Fruit fly (Drosophila melanogaster): ENCODE data around the gene RpS3A.

Gene RpS3A

dm6 chr4:92000-92399 is 25.0 kb upstream of the RpS3A start:
- TF ChIP-seq Hr83 (GFP tag; optimal IDR thresholded peaks at IDR 0.05; ENCODE audit: poor library complexity, severe bottlenecking) = no peak
- TF ChIP-seq Myc (optimal IDR thresholded peaks at IDR 0.05) = no peak
- TF ChIP-seq jim (GFP tag; optimal IDR thresholded peaks at IDR 0.05) = no peak
- no peak for TF ChIP-seq Dif (GFP tag; optimal IDR thresholded peaks at IDR 0.05; ENCODE audit: partially characterized antibody)
- no peak for TF ChIP-seq Vsx2 (GFP tag; optimal IDR thresholded peaks at IDR 0.05; ENCODE audit: partially characterized antibody)
- TF ChIP-seq Rel (GFP tag; optimal IDR thresholded peaks at IDR 0.05) = no peak
- no peak for TF ChIP-seq Rel (tag; optimal IDR thresholded peaks at IDR 0.05)
- TF ChIP-seq ey (GFP tag; optimal IDR thresholded peaks at IDR 0.05) = no peak
- no peak for TF ChIP-seq N (GFP tag; optimal IDR thresholded peaks at IDR 0.05)
- TF ChIP-seq Hnf4 (GFP tag; optimal IDR thresholded peaks at IDR 0.05) = no peak
- TF ChIP-seq sage (GFP tag; optimal IDR thresholded peaks at IDR 0.05) = no peak
- no peak for TF ChIP-seq fru (GFP tag; optimal IDR thresholded peaks at IDR 0.05)
- no peak for TF ChIP-seq CG32264 (GFP tag; optimal IDR thresholded peaks at IDR 0.05)
- no peak for TF ChIP-seq dl (GFP tag; optimal IDR thresholded peaks at IDR 0.05; ENCODE audit: insufficient read depth in 1 of 2, partially characterized antibody in 2 of 2)
- no peak for TF ChIP-seq brk (GFP tag; optimal IDR thresholded peaks at IDR 0.05)

dm6 chr4:89709-90108 is 22.7 kb upstream of the RpS3A start:
- TF ChIP-seq CG9705 (GFP tag; optimal IDR thresholded peaks at IDR 0.05) = no peak
- TF ChIP-seq fru (GFP tag; optimal IDR thresholded peaks at IDR 0.05) = no peak
- TF ChIP-seq tai (GFP tag; optimal IDR thresholded peaks at IDR 0.05) = no peak
- no peak for TF ChIP-seq Vsx2 (GFP tag; optimal IDR thresholded peaks at IDR 0.05; ENCODE audit: partially characterized antibody)
- TF ChIP-seq Sp1 (GFP tag; optimal IDR thresholded peaks at IDR 0.05) = no peak
- TF ChIP-seq Myc (optimal IDR thresholded peaks at IDR 0.05) = no peak
- TF ChIP-seq h (GFP tag; optimal IDR thresholded peaks at IDR 0.05) = no peak
- no peak for TF ChIP-seq lola (GFP tag; optimal IDR thresholded peaks at IDR 0.05)
- no peak for TF ChIP-seq Dif (GFP tag; optimal IDR thresholded peaks at IDR 0.05; ENCODE audit: partially characterized antibody)
- no peak for TF ChIP-seq brk (GFP tag; optimal IDR thresholded peaks at IDR 0.05)
- no peak for TF ChIP-seq Abd-B (GFP tag; optimal IDR thresholded peaks at IDR 0.05)
- TF ChIP-seq Hr78 (GFP tag; optimal IDR thresholded peaks at IDR 0.05) = no peak
- TF ChIP-seq Jra (GFP tag; optimal IDR thresholded peaks at IDR 0.05) = no peak
- TF ChIP-seq woc (GFP tag; optimal IDR thresholded peaks at IDR 0.05) = no peak
- TF ChIP-seq Rel (GFP tag; optimal IDR thresholded peaks at IDR 0.05) = no peak
- no peak for TF ChIP-seq Rel (tag; optimal IDR thresholded peaks at IDR 0.05)
- no peak for TF ChIP-seq pan (optimal IDR thresholded peaks at IDR 0.05)
- TF ChIP-seq N (GFP tag; optimal IDR thresholded peaks at IDR 0.05) = no peak
- no peak for TF ChIP-seq HLH106 (tag; optimal IDR thresholded peaks at IDR 0.05)

- TF ChIP-seq ey (GFP tag; optimal IDR thresholded peaks at IDR 0.05) (no peak), Dif (GFP tag; optimal IDR thresholded peaks at IDR 0.05; ENCODE audit: partially characterized antibody) (no peak), dsf (GFP tag; optimal IDR thresholded peaks at IDR 0.05; ENCODE audit: borderline replicate concordance) (no peak), brk (GFP tag; optimal IDR thresholded peaks at IDR 0.05) (no peak), fru (GFP tag; optimal IDR thresholded peaks at IDR 0.05) (no peak), HLH106 (tag; optimal IDR thresholded peaks at IDR 0.05) (no peak), Hr83 (GFP tag; optimal IDR thresholded peaks at IDR 0.05; ENCODE audit: poor library complexity, severe bottlenecking) (no peak), jim (GFP tag; optimal IDR thresholded peaks at IDR 0.05) (no peak)
Measured at dm6 chr4:87278-87677, 20.3 kb upstream of the RpS3A start.

dm6 chr4:84868-85267 is 17.9 kb upstream of the RpS3A start:
- no peak for TF ChIP-seq rgr (GFP tag; optimal IDR thresholded peaks at IDR 0.05)
- no peak for TF ChIP-seq usp (GFP tag; optimal IDR thresholded peaks at IDR 0.05)
- no peak for TF ChIP-seq brk (GFP tag; optimal IDR thresholded peaks at IDR 0.05)
- no peak for TF ChIP-seq tai (GFP tag; optimal IDR thresholded peaks at IDR 0.05)
- no peak for TF ChIP-seq h (GFP tag; optimal IDR thresholded peaks at IDR 0.05)
- no peak for TF ChIP-seq psq (GFP tag; optimal IDR thresholded peaks at IDR 0.05)
- TF ChIP-seq Hnf4 (GFP tag; optimal IDR thresholded peaks at IDR 0.05) = no peak
- no peak for TF ChIP-seq Myc (optimal IDR thresholded peaks at IDR 0.05)

- TF ChIP-seq Hnf4 (GFP tag; optimal IDR thresholded peaks at IDR 0.05) (no peak), rgr (GFP tag; optimal IDR thresholded peaks at IDR 0.05) (no peak), usp (GFP tag; optimal IDR thresholded peaks at IDR 0.05) (no peak), OdsH (GFP tag; optimal IDR thresholded peaks at IDR 0.05) (no peak), sv (GFP tag; optimal IDR thresholded peaks at IDR 0.05) (no peak), dl (GFP tag; optimal IDR thresholded peaks at IDR 0.05; ENCODE audit: insufficient read depth in 1 of 2, partially characterized antibody in 2 of 2) (no peak), CrebA (GFP tag; optimal IDR thresholded peaks at IDR 0.05; ENCODE audit: borderline replicate concordance) (no peak), ey (GFP tag; optimal IDR thresholded peaks at IDR 0.05) (no peak), h (GFP tag; optimal IDR thresholded peaks at IDR 0.05) (no peak), psq (GFP tag; optimal IDR thresholded peaks at IDR 0.05) (no peak), brk (GFP tag; optimal IDR thresholded peaks at IDR 0.05) (no peak), sage (GFP tag; optimal IDR thresholded peaks at IDR 0.05) (no peak), jim (GFP tag; optimal IDR thresholded peaks at IDR 0.05) (no peak), Rel (GFP tag; optimal IDR thresholded peaks at IDR 0.05) (no peak), Rel (tag; optimal IDR thresholded peaks at IDR 0.05) (no peak), dsf (GFP tag; optimal IDR thresholded peaks at IDR 0.05; ENCODE audit: borderline replicate concordance) (no peak), woc (GFP tag; optimal IDR thresholded peaks at IDR 0.05) (no peak), HLH106 (tag; optimal IDR thresholded peaks at IDR 0.05) (no peak), Vsx2 (GFP tag; optimal IDR thresholded peaks at IDR 0.05; ENCODE audit: partially characterized antibody) (no peak), CG9705 (GFP tag; optimal IDR thresholded peaks at IDR 0.05) (no peak)
Measured at dm6 chr4:76157-76556, 9.2 kb upstream of the RpS3A start.

All from whole organism, wandering third instar larva.